Fruit fly (Drosophila melanogaster): Measurements from ENCODE around the gene ymp.
A peak's percentile ranks its signal among the peaks of the same experiment; 100 is the strongest.

The ymp gene

DNA sequence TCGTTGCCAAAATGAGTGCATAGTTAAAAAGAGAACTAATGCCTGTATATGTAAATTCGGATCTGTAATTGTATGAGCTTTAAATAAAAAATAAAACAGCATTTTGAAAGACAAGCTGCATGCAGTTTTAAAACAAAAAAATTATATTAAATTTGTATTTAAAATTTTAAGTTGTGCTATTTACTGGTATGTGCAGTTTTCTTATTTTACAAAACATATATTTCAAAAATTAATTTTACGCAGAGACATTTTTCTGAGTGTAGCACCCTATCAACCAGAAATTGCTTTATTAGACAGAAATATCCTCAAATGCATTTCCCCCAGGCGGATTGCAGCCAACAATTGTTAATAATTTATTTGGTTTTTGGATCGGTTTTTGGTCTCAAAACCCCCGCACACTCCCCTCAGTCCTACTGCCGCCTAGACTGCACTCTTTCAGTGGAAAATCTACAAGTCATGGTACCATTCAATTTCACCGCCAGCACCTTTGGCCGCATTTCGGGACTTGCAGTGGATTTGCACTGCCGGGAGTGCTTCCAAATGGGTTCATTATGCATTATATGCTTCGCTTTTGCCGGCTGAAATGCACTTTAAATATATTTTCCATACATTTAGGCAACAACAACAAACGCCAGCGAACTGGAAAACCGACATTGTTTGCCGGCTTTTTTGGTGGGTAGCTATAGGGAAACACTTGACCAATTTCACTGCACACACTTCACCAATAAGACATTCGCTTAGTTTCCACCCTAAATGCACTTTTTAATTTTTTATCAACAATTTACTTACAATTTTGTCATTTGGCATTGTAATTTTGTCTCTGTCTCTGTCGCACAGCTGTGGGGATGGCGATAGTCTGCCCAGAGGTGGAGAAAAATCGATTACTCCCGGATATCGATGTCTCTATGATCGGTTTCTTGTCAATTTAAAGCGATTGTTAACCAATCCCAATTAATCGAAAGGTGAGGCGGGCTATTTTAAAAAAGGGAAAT is 15.2 kb upstream of the ymp start, which contains the start of gene Npl4 (continued):
- TF ChIP-seq pho (GFP tag; optimal IDR thresholded peaks at IDR 0.05): no peak
- TF ChIP-seq p53 (GFP tag; optimal IDR thresholded peaks at IDR 0.05): no peak
- peak in 1 of 3 experiments; percentile 3 for TF ChIP-seq Stat92E (GFP tag; optimal IDR thresholded peaks at IDR 0.05)
- TF ChIP-seq CG8089 (GFP tag; optimal IDR thresholded peaks at IDR 0.05): no peak
- TF ChIP-seq crol (GFP tag; IDR thresholded peaks at IDR 0.05): peak; percentile 94
- no peak for TF ChIP-seq Xbp1 (GFP tag; optimal IDR thresholded peaks at IDR 0.05)
- TF ChIP-seq BtbVII (GFP tag; optimal IDR thresholded peaks at IDR 0.05): peak; percentile 23
- peak; percentile 77 for TF ChIP-seq BEAF-32 (GFP tag; optimal IDR thresholded peaks at IDR 0.05)
- TF ChIP-seq CG10366 (GFP tag; IDR thresholded peaks at IDR 0.05): peak; percentile 36
- TF ChIP-seq slbo (GFP tag; IDR thresholded peaks at IDR 0.05): peak; percentile 36; the same call in 1 of the 2 replicates
- peak; percentile 99 for TF ChIP-seq nerfin-2 (GFP tag; IDR thresholded peaks at IDR 0.05; ENCODE audit: partially characterized antibody)
- TF ChIP-seq pita (GFP tag; optimal IDR thresholded peaks at IDR 0.05): no peak
- no peak for TF ChIP-seq CG10147 (GFP tag; optimal IDR thresholded peaks at IDR 0.05)
- TF ChIP-seq CG15514 (GFP tag; optimal IDR thresholded peaks at IDR 0.05): peak; percentile 53
- TF ChIP-seq pnt (GFP tag; optimal IDR thresholded peaks at IDR 0.05): no peak
- peak; percentile 5 for TF ChIP-seq CG9437 (GFP tag; optimal IDR thresholded peaks at IDR 0.05)
- peak; percentile 53 for TF ChIP-seq MESR4 (GFP tag; optimal IDR thresholded peaks at IDR 0.05)
- TF ChIP-seq CG14014 (GFP tag; IDR thresholded peaks at IDR 0.05): no peak
- TF ChIP-seq Scr (GFP tag; IDR thresholded peaks at IDR 0.05; ENCODE audit: partially characterized antibody): peak; percentile 88
- no peak for TF ChIP-seq org-1 (GFP tag; optimal IDR thresholded peaks at IDR 0.05)
- peak; percentile 93 for TF ChIP-seq trem (tag; optimal IDR thresholded peaks at IDR 0.05)
- peak; percentile 22 for TF ChIP-seq CG12391 (tag; optimal IDR thresholded peaks at IDR 0.05)
- TF ChIP-seq Rfx (GFP tag; IDR thresholded peaks at IDR 0.05): 0 out of 2 replicates have a peak, but pooled peaks have one; percentile 14
- TF ChIP-seq CG10267 (tag; optimal IDR thresholded peaks at IDR 0.05): peak; percentile 28
- peak; percentile 87 for TF ChIP-seq Dp (GFP tag; optimal IDR thresholded peaks at IDR 0.05)
- TF ChIP-seq Taf1 (GFP tag; IDR thresholded peaks at IDR 0.05): no peak
- no peak for TF ChIP-seq bab2 (GFP tag; optimal IDR thresholded peaks at IDR 0.05)
- TF ChIP-seq hb (GFP tag; IDR thresholded peaks at IDR 0.05; ENCODE audit: partially characterized antibody): peak; percentile 98
- no peak for TF ChIP-seq CG15011 (GFP tag; optimal IDR thresholded peaks at IDR 0.05)
- TF ChIP-seq Myb (GFP tag; optimal IDR thresholded peaks at IDR 0.05): peak; percentile 19
- TF ChIP-seq zen2 (GFP tag; IDR thresholded peaks at IDR 0.05; ENCODE audit: partially characterized antibody): peak; percentile 96
- peak; percentile 20 for TF ChIP-seq CG1602 (GFP tag; optimal IDR thresholded peaks at IDR 0.05)
- TF ChIP-seq CG8924 (tag; optimal IDR thresholded peaks at IDR 0.05): peak; percentile 61
- TF ChIP-seq gt (GFP tag; IDR thresholded peaks at IDR 0.05): no peak
- TF ChIP-seq inv (GFP tag; IDR thresholded peaks at IDR 0.05; ENCODE audit: partially characterized antibody): peak; percentile 82
- no peak for TF ChIP-seq CG14667 (GFP tag; IDR thresholded peaks at IDR 0.05)
- TF ChIP-seq CG17385 (GFP tag; optimal IDR thresholded peaks at IDR 0.05): peak; percentile 2
- TF ChIP-seq Ets97D (GFP tag; optimal IDR thresholded peaks at IDR 0.05): peak; percentile 15
- TF ChIP-seq CTCF (GFP tag; optimal IDR thresholded peaks at IDR 0.05): peak; percentile 15
- no peak for TF ChIP-seq CG12104 (GFP tag; optimal IDR thresholded peaks at IDR 0.05)
- no peak for TF ChIP-seq CG3995 (GFP tag; optimal IDR thresholded peaks at IDR 0.05)
- TF ChIP-seq Ssrp (tag; optimal IDR thresholded peaks at IDR 0.05): peak; percentile 31
- no peak for TF ChIP-seq luna (GFP tag; optimal IDR thresholded peaks at IDR 0.05)
- no peak for TF ChIP-seq ase (GFP tag; IDR thresholded peaks at IDR 0.05)
- no peak for TF ChIP-seq cato (GFP tag; optimal IDR thresholded peaks at IDR 0.05; ENCODE audit: borderline replicate concordance)
- no peak for TF ChIP-seq gem (tag; optimal IDR thresholded peaks at IDR 0.05)
- TF ChIP-seq CG5245 (GFP tag; optimal IDR thresholded peaks at IDR 0.05): no peak
- TF ChIP-seq stwl (tag; optimal IDR thresholded peaks at IDR 0.05): peak; percentile 67

Measured in whole organism, embryonic.